Worm (Caenorhabditis elegans): ENCODE measurements around the gene F49F1.4.

ce11 chrIV:4115634-4116033 lies at the start of gene F49F1.4, which contains the start of gene F49F1.2:
- no peak for TF ChIP-seq pes-1 (GFP tag; IDR thresholded peaks at IDR 0.05)
- no peak for TF ChIP-seq ama-1 (optimal IDR thresholded peaks at IDR 0.05)
- TF ChIP-seq aly-1 (tag; optimal IDR thresholded peaks at IDR 0.05): no peak
- TF ChIP-seq hnd-1 (tag; optimal IDR thresholded peaks at IDR 0.05): no peak
- TF ChIP-seq ceh-36 (tag; optimal IDR thresholded peaks at IDR 0.05): no peak
- TF ChIP-seq tbx-37 (GFP tag; conservative IDR thresholded peaks at IDR 0.05): no peak

Data from whole organism, early embryonic.